Worm (Caenorhabditis elegans): Measurements from ENCODE around the gene F31F4.1.

ce11 chrV:683858-684257 is at the start of gene F31F4.1:
- no peak for TF ChIP-seq snpc-4 (tag; optimal IDR thresholded peaks at IDR 0.05)
- TF ChIP-seq nhr-12 (tag; optimal IDR thresholded peaks at IDR 0.05), result no peak
- TF ChIP-seq nfya-1 (tag; optimal IDR thresholded peaks at IDR 0.05; ENCODE audit: insufficient read depth), result no peak
- no peak for TF ChIP-seq ceh-9 (tag; optimal IDR thresholded peaks at IDR 0.05)
- TF ChIP-seq ZK546.5 (tag; optimal IDR thresholded peaks at IDR 0.05), result no peak
- TF ChIP-seq skn-1 (tag; optimal IDR thresholded peaks at IDR 0.05), result no peak
- TF ChIP-seq elt-2 (tag; optimal IDR thresholded peaks at IDR 0.05), result peak; percentile 66
- no peak for TF ChIP-seq ztf-11 (tag; optimal IDR thresholded peaks at IDR 0.05)
- TF ChIP-seq nhr-25 (tag; optimal IDR thresholded peaks at IDR 0.05), result no peak
- TF ChIP-seq nhr-237 (tag; optimal IDR thresholded peaks at IDR 0.05), result no peak
- TF ChIP-seq ama-1 (optimal IDR thresholded peaks at IDR 0.05), result no peak
- TF ChIP-seq nhr-77 (tag; optimal IDR thresholded peaks at IDR 0.05), result no peak
